Fruit fly (Drosophila melanogaster): Measurements from ENCODE around the gene CG15044.
A peak's percentile ranks its signal among the peaks of the same experiment; 100 is the strongest.

dm6 chrX:18479307-18480134 is 12.3 kb downstream of the CG15044 start, which contains the start of gene CG32547:
- no peak for TF ChIP-seq CG15710 (tag; optimal IDR thresholded peaks at IDR 0.05)
- no peak for TF ChIP-seq CG10348 (GFP tag; IDR thresholded peaks at IDR 0.05)
- no peak for TF ChIP-seq CG9948 (tag; optimal IDR thresholded peaks at IDR 0.05)
- TF ChIP-seq CG14655 (GFP tag; optimal IDR thresholded peaks at IDR 0.05): peak; percentile 3
- no peak for TF ChIP-seq CG34367 (tag; optimal IDR thresholded peaks at IDR 0.05)
- TF ChIP-seq Snoo (tag; optimal IDR thresholded peaks at IDR 0.05): no peak
- peak; percentile 32 for TF ChIP-seq CG17806 (tag; optimal IDR thresholded peaks at IDR 0.05)
- TF ChIP-seq EcR (GFP tag; optimal IDR thresholded peaks at IDR 0.05): no peak
- peak; percentile 19 for TF ChIP-seq CG8301 (tag; optimal IDR thresholded peaks at IDR 0.05)
- TF ChIP-seq gl (tag; optimal IDR thresholded peaks at IDR 0.05): no peak
- no peak for TF ChIP-seq D1 (tag; optimal IDR thresholded peaks at IDR 0.05)

All from whole organism, pupa.